Fruit fly (Drosophila melanogaster): ENCODE data around the gene CG11437.

DNA sequence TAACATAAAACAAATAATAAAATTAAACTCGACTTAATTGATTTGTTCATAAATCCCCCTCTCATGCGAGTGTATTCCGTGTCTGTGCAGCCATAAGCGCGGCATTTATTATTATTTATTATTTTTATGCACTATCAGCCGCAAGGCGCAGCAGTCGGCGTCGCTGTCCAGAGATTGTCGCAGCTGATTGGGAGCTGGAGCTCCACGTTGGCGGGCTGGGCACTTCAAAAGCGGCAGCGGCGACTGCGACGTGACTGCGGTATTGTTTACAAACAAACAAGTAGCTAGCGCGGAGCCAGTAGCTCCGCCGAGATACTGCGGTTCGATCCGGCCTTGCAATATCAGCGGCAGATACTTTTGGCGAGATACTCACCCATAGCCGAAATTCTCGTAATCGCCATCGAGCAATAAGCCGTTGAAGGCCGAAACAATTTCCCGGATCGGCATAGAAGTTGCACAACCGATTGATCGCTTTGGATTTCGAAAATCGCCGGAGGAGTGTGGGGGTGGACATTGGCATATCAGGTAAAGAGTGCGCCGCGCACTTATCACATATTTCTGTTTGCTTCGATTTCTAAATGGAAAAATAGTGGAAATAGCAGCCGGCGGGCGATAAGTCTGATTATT, 9.7 kb upstream of the CG11437 start:
- no peak for TF ChIP-seq ovo (GFP tag; optimal IDR thresholded peaks at IDR 0.05)
- no peak for TF ChIP-seq CG7101 (tag; optimal IDR thresholded peaks at IDR 0.05)
- no peak for TF ChIP-seq Clk (GFP tag; optimal IDR thresholded peaks at IDR 0.05)
- peak; percentile 26 for TF ChIP-seq Mnt (GFP tag; optimal IDR thresholded peaks at IDR 0.05)
- no peak for TF ChIP-seq Crg-1 (GFP tag; optimal IDR thresholded peaks at IDR 0.05)
- TF ChIP-seq CG5204 (GFP tag; optimal IDR thresholded peaks at IDR 0.05): no peak
- TF ChIP-seq kay (GFP tag; ENCODE audit: borderline replicate concordance): no peak
- no peak for TF ChIP-seq Hr96 (GFP tag; optimal IDR thresholded peaks at IDR 0.05)
- TF ChIP-seq bab1 (GFP tag; optimal IDR thresholded peaks at IDR 0.05): no peak
- TF ChIP-seq tj (GFP tag; optimal IDR thresholded peaks at IDR 0.05): no peak
- TF ChIP-seq toe (GFP tag; optimal IDR thresholded peaks at IDR 0.05): no peak
- TF ChIP-seq CG12768 (GFP tag; optimal IDR thresholded peaks at IDR 0.05): no peak
- no peak for TF ChIP-seq cnc (optimal IDR thresholded peaks at IDR 0.05)
- no peak for TF ChIP-seq CG7045 (GFP tag; optimal IDR thresholded peaks at IDR 0.05)

All from whole organism, adult.